Fruit fly (Drosophila melanogaster) ovary, adult (tissue): ENCODE results near the gene TrpRS.

Experiments
- CG17801 ChIP-seq: fragments of 200-800 bp; optimal IDR thresholded peaks from 2 replicates; lab custom pipeline; 2019; ENCODE audit warnings: missing biosample characterization, mild to moderate bottlenecking, missing genetic modification characterization, moderate library complexity; ENCODE audit not compliant: partially characterized antibody

TrpRS gene

dm6 chr3R:9266765-9267164 is at the start of gene TrpRS, which contains the start of gene Vps16A:
TrpRS (minus strand) TSS chr3R:9266904.
Vps16A (plus strand) TSS chr3R:9267019.
- TF ChIP-seq CG17801 = peak; percentile 41

DNA sequence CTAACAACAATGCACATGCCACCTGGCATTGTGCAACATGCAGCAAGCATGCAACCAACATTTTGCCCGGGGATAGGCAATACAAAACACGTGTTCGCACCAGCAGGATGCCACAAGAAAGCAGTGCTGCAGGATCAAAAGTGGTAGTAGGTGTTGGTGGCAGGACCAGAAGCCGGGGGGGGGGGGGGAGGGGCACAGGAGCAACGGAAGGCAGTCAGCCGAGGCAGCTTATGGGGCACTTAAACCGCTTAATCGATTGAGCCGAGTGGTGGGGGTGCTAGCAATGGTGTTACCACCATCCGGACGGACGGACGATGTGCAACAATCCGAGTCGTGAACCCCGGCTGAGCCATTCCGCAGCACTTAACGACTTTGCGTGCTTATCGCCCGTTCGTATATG is 30.5 kb upstream of the TrpRS start:
- no peak for TF ChIP-seq CG17801

DNA sequence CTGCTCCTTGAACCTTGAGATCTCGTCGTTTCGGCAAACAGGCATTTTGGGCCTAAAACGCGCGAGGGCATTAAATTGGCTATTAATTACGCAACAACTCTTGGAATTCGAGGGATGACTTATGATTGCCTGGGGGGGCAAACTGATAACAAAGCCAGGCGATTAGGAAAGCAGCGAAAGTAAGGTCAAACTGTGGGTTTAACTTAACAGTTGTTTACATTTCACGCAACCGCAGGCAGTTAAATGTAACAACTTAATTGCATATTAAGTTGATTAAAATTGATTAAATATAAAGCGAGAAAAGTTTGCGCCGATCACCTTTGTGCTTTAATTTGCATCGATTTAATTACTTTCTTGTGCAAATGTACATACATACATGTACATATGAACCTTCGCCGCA is 21.0 kb upstream of the TrpRS start:
- no peak for TF ChIP-seq CG17801

- no peak for TF ChIP-seq CG17801
These were observed 2.7 kb downstream of the TrpRS start, which contains the start of gene sage for dm6 chr3R:9264042-9264441. sage (minus strand) TSS chr3R:9264142.

DNA sequence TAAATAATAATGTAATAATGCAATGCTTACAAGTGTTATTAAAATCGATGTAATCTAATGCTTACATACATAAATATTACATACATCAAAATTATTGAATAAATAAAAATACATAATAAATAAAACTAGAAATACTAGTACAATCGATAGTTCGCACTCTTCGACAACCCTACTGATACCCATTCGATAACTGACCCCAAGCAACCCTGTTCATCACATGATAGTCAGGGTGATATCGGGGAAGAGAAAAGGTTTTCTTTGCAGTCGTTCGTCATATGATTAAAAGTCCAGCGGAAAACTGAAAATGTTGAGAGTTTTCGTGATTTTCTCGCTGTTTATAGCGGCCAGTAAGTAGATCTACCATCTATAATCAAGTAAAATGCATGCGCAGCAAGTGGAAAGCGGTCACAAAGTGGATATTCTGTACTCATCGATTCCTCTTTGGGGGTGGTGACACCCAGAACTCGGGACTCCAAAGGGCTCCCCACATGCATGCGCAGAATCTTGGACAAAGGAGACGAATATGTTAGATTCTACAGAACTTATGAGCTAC is 6.2 kb downstream of the TrpRS start, which contains the start of gene ATP6AP2:
ATP6AP2 (plus strand) TSS at position 218 of the 553 bp plus-strand sequence.
- peak; percentile 76 for TF ChIP-seq CG17801

dm6 chr3R:9258252-9259225 is 8.2 kb downstream of the TrpRS start, which contains the start of the genes Ibf2 and Ibf1:
Ibf2 (minus strand) TSS chr3R:9258501.
Ibf1 (plus strand) TSS chr3R:9258964.
- TF ChIP-seq CG17801 = no peak

DNA sequence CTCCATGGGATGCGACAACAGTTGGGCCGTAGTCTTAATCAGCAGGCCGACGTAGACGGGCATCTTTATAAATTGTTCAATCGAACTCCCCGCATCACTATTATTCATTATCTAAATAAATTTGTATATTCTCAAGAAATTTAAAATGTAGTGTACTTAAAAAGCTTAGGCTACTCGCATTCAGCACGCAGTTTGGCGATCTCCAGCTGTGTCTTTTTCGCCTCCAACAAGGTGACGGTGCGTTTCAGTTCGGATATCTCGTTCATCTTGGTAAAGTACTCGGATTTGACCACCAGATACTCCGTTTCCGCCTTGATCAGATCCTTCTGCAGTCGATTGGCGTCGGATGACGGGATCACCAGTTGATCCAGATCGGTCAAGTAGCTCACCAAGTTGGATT is 9.1 kb downstream of the TrpRS start, which contains the start of gene CG16736:
CG16736 (minus strand) TSS at position 101 of the 400 bp plus-strand sequence.
- TF ChIP-seq CG17801 = no peak

DNA sequence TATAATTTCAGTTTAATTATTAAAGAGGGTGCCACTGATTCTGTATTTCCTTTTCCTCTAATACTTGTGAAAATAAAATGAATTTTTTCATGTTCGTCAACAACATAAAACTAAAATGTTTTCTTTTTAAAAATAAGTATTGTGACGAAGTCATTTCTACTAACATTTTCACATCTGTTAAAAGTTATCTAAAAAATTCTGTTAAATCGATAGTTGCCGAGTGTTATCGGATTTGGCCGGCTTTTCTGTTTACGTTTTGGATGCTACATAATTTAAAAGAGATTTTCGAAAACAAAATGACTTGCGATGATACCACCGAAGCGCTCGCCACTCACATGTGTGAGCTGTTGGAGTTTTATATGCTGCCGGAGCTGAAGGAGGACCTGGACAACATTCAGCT is 11.9 kb downstream of the TrpRS start, which contains the start of gene CG16734:
CG16734 (plus strand) TSS at position 255 of the 400 bp plus-strand sequence.
- TF ChIP-seq CG17801 = no peak

dm6 chr3R:9251543-9251942 is 15.2 kb downstream of the TrpRS start, which contains the start of gene St2:
St2 (plus strand) TSS chr3R:9251843.
- TF ChIP-seq CG17801 = no peak

- TF ChIP-seq CG17801 = no peak
These were observed 15.8 kb downstream of the TrpRS start for dm6 chr3R:9250868-9251267.

DNA sequence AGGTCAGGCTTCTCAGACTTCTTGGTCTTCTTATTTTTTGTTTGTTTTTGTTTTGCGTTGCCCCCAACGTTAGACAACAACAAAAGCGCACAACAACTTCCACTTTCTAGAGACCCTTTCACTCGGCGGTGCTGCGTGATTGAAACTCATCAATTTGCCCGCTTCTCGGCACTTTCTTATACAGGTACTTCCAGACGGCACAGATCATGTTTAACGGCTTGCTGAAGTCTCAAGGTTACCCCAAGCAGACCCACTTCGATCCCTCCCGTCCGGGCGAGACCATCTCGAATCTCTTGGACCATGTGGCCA is 17.0 kb downstream of the TrpRS start:
- TF ChIP-seq CG17801 = no peak

DNA sequence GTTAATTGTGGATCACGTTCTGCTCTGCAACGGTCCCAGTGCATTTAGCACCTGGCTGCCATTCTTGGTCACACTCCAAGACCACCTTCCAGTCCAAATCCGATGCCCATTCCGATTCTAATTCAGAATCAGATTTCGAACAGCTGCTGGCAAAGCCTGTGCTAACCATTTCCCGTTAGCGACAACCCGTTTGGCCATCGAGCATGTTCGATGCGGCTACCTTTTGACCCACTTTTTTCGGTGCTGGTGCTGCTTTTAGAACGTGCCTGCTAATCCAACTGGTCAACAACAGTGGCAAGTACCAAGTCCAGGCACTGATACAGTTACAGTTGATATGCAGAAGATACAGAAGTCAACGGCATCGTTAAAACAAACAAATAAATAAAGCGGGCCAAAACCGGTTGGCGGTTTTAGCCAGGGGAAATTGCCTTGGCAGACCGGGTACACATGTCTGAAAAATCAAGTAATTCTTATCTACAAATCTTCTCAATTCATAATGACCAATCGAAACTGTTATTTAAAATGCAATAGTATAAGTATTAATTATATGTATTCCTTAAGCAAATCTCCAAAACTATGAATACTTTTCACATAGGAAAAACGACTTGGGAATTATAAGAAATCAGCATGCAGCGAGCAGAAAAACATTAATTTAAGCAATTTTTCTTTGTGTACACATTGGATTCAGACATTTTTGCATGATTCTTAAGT is 17.5 kb downstream of the TrpRS start:
- no peak for TF ChIP-seq CG17801

DNA sequence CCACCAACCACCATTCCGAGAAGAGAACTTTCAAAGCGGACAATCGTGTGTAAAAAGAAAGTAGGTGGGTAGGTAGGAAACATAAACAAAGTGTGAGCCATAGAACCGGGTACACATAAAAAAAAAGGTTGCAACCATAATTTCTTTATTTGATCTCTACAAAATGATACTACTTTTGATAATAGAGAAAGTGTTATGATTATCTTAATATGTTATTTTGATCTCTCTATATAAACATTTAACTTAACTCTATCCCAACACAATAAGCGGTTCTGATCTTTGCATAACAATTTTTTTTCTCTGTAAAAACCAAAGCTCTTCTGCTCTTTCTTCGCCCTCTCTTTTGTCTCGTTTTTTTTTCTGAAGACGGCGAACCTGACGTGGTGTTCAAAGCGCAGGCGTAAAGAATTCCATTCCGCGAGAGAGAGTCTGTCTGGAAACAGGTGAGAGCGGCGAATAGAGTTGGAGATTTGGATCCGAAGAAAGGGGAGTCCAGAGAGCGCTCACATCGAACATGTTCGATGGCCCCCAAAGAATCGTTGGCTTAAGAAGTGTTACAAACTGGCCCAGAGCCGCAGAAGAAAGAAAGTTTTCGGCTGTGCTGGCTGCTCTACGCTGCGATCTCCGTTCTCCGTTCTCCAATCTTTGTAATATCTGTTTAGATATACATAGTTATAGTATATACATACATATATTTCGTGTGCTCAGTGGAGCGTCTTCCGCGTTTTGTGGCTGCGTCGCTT is 19.7 kb downstream of the TrpRS start:
- peak; percentile 92 for TF ChIP-seq CG17801

DNA sequence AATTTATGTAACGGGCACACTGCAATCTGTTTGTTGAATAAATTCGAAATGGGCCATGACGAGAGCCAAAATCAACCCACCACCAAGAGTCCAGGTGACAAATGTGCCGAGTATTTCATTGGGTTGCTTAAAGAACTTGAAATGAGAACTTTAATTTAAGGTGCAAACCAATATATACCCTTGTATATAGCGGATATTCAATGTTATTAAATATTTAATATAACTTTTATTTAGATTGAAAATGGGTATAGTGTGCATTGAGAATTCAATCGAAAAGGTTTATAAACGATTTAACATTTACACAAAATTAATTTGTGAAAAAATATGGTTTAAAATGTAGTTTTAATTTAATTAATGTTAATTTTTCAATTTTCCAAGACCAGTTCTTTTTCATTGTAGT is 20.3 kb downstream of the TrpRS start, which contains the start of gene CG8420:
CG8420 (plus strand) TSS at position 284 of the 400 bp plus-strand sequence.
- TF ChIP-seq CG17801 = no peak

DNA sequence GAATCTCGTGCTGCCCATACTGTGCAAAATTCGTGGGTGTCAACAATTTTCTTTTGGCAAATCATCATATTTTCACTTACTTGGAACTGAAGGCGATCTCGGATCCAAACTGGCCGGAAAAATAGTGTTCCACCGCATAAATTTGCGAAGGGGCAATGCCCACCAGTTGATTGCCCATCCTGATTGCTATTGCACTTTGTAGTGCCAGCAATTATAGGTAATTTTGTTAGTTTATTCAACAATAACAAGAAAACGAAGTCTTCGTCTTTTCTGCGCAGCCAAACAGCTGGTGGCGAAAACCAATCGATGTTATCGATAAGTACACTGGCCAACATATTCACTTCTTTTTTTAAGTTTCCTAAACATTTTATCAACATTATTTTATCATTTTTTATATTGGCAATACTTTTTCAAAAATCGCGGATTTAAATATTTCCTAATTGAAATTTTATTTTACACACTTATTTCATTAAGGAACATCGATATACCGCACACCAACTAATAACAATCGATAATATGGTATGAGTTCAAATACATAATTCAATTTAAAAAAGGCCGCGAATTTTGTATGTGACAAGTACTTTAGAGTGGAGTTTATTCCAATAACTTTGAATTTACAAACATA is 21.0 kb downstream of the TrpRS start, which contains the start of gene Vps15:
Vps15 (minus strand) TSS at position 294 of the 625 bp plus-strand sequence.
- peak; percentile 84 for TF ChIP-seq CG17801
